Worm (Caenorhabditis elegans) whole organism, L2 larva: ENCODE results near the gene F54D5.17.

Experiments used
- C34F6.9 ChIP-seq: fragments of 150-350 bp; optimal IDR thresholded peaks from 2 replicates; lab custom pipeline; 2014; ENCODE audit warnings: missing biosample characterization, missing genetic modification characterization
- F13H6.1 ChIP-seq: sonication (generic microtip); optimal IDR thresholded peaks from 2 replicates; lab custom pipeline; 2016; ENCODE audit warnings: missing genetic modification characterization, missing compliant biosample characterization
- ZK546.5 ChIP-seq: sonication (generic microtip); optimal IDR thresholded peaks from 2 replicates; lab custom pipeline; 2017; ENCODE audit warnings: missing biosample characterization, missing genetic modification characterization
- alr-1 ChIP-seq: fragments of 150-350 bp; optimal IDR thresholded peaks from 2 replicates; lab custom pipeline; 2014; ENCODE audit warnings: missing biosample characterization, missing genetic modification characterization
- aly-2 ChIP-seq: fragments of 150-350 bp; optimal IDR thresholded peaks from 2 replicates; lab custom pipeline; 2014; ENCODE audit warnings: missing biosample characterization, missing genetic modification characterization
- ama-1 ChIP-seq: fragments of 150-350 bp; optimal IDR thresholded peaks from 2 replicates; lab custom pipeline; 2018; ENCODE audit warnings: inconsistent platforms
- blmp-1 ChIP-seq: sonication (generic microtip); optimal IDR thresholded peaks from 2 replicates; lab custom pipeline; 2017; ENCODE audit warnings: missing genetic modification characterization, mild to moderate bottlenecking, missing compliant biosample characterization, antibody characterized with exemption, moderate library complexity; ENCODE audit not compliant: insufficient read depth
- ceh-82 ChIP-seq: fragments of 150-350 bp; optimal IDR thresholded peaks from 2 replicates; lab custom pipeline; 2014; ENCODE audit warnings: missing biosample characterization, missing genetic modification characterization
- crh-2 ChIP-seq: sonication (generic microtip); optimal IDR thresholded peaks from 2 replicates; lab custom pipeline; 2017; ENCODE audit warnings: missing biosample characterization, missing genetic modification characterization
- egl-27 ChIP-seq: sonication (generic microtip); optimal IDR thresholded peaks from 3 replicates; lab custom pipeline; 2017; ENCODE audit warnings: missing biosample characterization, missing genetic modification reagents, missing genetic modification characterization
- elt-3 ChIP-seq: sonication (generic microtip); optimal IDR thresholded peaks from 2 replicates; lab custom pipeline; 2017; ENCODE audit warnings: missing biosample characterization, missing genetic modification characterization
- fos-1 ChIP-seq: fragments of 150-350 bp; optimal IDR thresholded peaks from 2 replicates; lab custom pipeline; 2014; ENCODE audit warnings: missing biosample characterization, missing genetic modification characterization
- gmeb-1 ChIP-seq: fragments of 150-350 bp; optimal IDR thresholded peaks from 2 replicates; lab custom pipeline; 2014; ENCODE audit warnings: missing biosample characterization, missing genetic modification characterization
- lin-11 ChIP-seq: fragments of 150-350 bp; sonication (generic microtip); optimal IDR thresholded peaks from 2 replicates; lab custom pipeline; 2014; ENCODE audit warnings: missing biosample characterization, missing genetic modification characterization, inconsistent platforms, mixed read lengths
- lsy-2 ChIP-seq, 2 experiments: fragments of 150-350 bp in 1 of 2; sonication (generic microtip) in 1 of 2; optimal IDR thresholded peaks; 2 replicates each; lab custom pipeline; 2014 to 2017; ENCODE audit warnings: missing biosample characterization in 2 of 2, missing genetic modification characterization in 2 of 2
- mbf-1 ChIP-seq: sonication (generic microtip); optimal IDR thresholded peaks from 2 replicates; lab custom pipeline; 2017; ENCODE audit warnings: missing biosample characterization, missing genetic modification characterization
- mdl-1 ChIP-seq, 2 experiments: fragments of 150-350 bp in 1 of 2; sonication (generic microtip) in 1 of 2; optimal IDR thresholded peaks; 2 replicates each; lab custom pipeline; 2017; ENCODE audit warnings: missing biosample characterization in 2 of 2, missing genetic modification characterization in 2 of 2
- nhr-10 ChIP-seq: sonication (generic microtip); optimal IDR thresholded peaks from 2 replicates; lab custom pipeline; 2017; ENCODE audit warnings: missing biosample characterization, missing genetic modification characterization
- nhr-11 ChIP-seq: fragments of 150-350 bp; optimal IDR thresholded peaks from 2 replicates; lab custom pipeline; 2014; ENCODE audit warnings: missing biosample characterization, missing genetic modification characterization
- nhr-12 ChIP-seq: fragments of 150-350 bp; optimal IDR thresholded peaks from 2 replicates; lab custom pipeline; 2014; ENCODE audit warnings: missing biosample characterization, missing genetic modification characterization
- nhr-129 ChIP-seq: fragments of 150-350 bp; optimal IDR thresholded peaks from 2 replicates; lab custom pipeline; 2014; ENCODE audit warnings: missing biosample characterization, missing genetic modification characterization
- nhr-21 ChIP-seq: fragments of 150-350 bp; optimal IDR thresholded peaks from 2 replicates; lab custom pipeline; 2014; ENCODE audit warnings: missing biosample characterization, missing genetic modification characterization
- nhr-23 ChIP-seq: fragments of 150-350 bp; optimal IDR thresholded peaks from 2 replicates; lab custom pipeline; 2014; ENCODE audit warnings: missing biosample characterization, missing genetic modification reagents, missing genetic modification characterization
- nhr-237 ChIP-seq: fragments of 150-350 bp; optimal IDR thresholded peaks from 2 replicates; lab custom pipeline; 2014; ENCODE audit warnings: missing biosample characterization, missing genetic modification characterization
- nhr-25 ChIP-seq: fragments of 150-350 bp; sonication (generic microtip); optimal IDR thresholded peaks from 3 replicates; lab custom pipeline; 2014; ENCODE audit warnings: missing biosample characterization, missing genetic modification characterization
- nhr-6 ChIP-seq: fragments of 150-350 bp; optimal IDR thresholded peaks from 2 replicates; lab custom pipeline; 2014; ENCODE audit warnings: missing biosample characterization, missing genetic modification characterization
- nhr-77 ChIP-seq: fragments of 150-350 bp; optimal IDR thresholded peaks from 2 replicates; lab custom pipeline; 2014; ENCODE audit warnings: missing biosample characterization, missing genetic modification characterization
- peb-1 ChIP-seq: fragments of 150-350 bp; optimal IDR thresholded peaks from 2 replicates; lab custom pipeline; 2014; ENCODE audit warnings: missing biosample characterization, missing genetic modification characterization
- skn-1 ChIP-seq: sonication (generic microtip); optimal IDR thresholded peaks from 2 replicates; lab custom pipeline; 2017; ENCODE audit warnings: missing biosample characterization, missing genetic modification characterization
- sma-3 ChIP-seq: sonication (generic microtip); optimal IDR thresholded peaks from 2 replicates; lab custom pipeline; 2016; ENCODE audit warnings: missing genetic modification reagents, missing genetic modification characterization, missing compliant biosample characterization
- sma-9 ChIP-seq, 2 experiments: fragments of 150-350 bp in 1 of 2; sonication (generic microtip) in 1 of 2; optimal IDR thresholded peaks; 2 replicates each; lab custom pipeline; 2014 to 2016; ENCODE audit warnings: missing genetic modification characterization in 2 of 2, mild to moderate bottlenecking in 1 of 2, missing biosample characterization in 1 of 2, missing compliant biosample characterization in 1 of 2, missing genetic modification reagents in 1 of 2, moderate library complexity in 1 of 2
- snpc-4 ChIP-seq: fragments of 150-350 bp; optimal IDR thresholded peaks from 2 replicates; lab custom pipeline; 2014; ENCODE audit warnings: missing biosample characterization, missing genetic modification characterization
- unc-55 ChIP-seq: fragments of 150-350 bp; sonication (generic microtip); optimal IDR thresholded peaks from 3 replicates; lab custom pipeline; 2014; ENCODE audit warnings: missing biosample characterization, missing genetic modification reagents, missing genetic modification characterization
- ztf-1 ChIP-seq: fragments of 200-800 bp; sonication (Bioruptor generic); conservative IDR thresholded peaks from 2 replicates; pipeline ENCODE4 v1.3.6; 2022; ENCODE audit warnings: missing genetic modification characterization, missing compliant biosample characterization
- ztf-11 ChIP-seq: sonication (generic microtip); optimal IDR thresholded peaks from 2 replicates; lab custom pipeline; 2017; ENCODE audit warnings: missing biosample characterization, missing genetic modification characterization
- ztf-4 ChIP-seq: fragments of 150-350 bp; optimal IDR thresholded peaks from 2 replicates; lab custom pipeline; 2014; ENCODE audit warnings: missing biosample characterization, missing genetic modification characterization

Gene F54D5.17

DNA sequence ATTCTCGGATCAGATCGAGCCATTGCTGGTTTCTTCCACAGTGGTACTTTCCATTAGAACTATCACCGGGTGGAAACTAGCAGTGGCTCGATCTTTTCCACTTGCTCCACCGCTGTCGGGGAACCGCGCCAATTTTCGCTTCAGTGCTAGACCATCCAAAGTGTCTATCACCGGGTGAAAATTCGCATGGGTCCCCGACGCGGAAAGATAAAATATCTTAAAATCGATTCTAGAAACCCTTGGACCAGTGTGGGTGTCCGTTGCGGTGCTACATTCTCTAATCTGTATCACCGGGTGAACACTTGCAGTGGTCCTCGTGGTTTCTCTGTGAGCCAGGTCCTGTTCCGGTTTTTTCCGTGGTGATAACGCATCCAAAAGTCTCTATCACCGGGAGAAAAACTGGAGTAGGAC, 18.8 kb upstream of the F54D5.17 start:
- TF ChIP-seq nhr-25 (tag; lab: Kevin White, UChicago) (no peak), elt-3 (tag; lab: Kevin White, UChicago) (no peak), nhr-12 (tag; lab: Kevin White, UChicago) (no peak), mdl-1 (tag; optimal IDR thresholded peaks at IDR 0.05; lab: Kevin White, UChicago) (no peak), ztf-4 (tag; lab: Kevin White, UChicago) (no peak), aly-2 (tag; lab: Kevin White, UChicago) (no peak)

- no peak for TF ChIP-seq nhr-6 (tag; lab: Kevin White, UChicago)
- TF ChIP-seq nhr-23 (tag; lab: Kevin White, UChicago) = no peak
- no peak for TF ChIP-seq nhr-12 (tag; lab: Kevin White, UChicago)
- no peak for TF ChIP-seq skn-1
- no peak for TF ChIP-seq sma-3
- TF ChIP-seq ceh-82 (tag; lab: Kevin White, UChicago) = no peak
- no peak for TF ChIP-seq nhr-237 (tag; lab: Kevin White, UChicago)
- no peak for TF ChIP-seq nhr-77
- no peak for TF ChIP-seq fos-1 (tag; lab: Kevin White, UChicago)
- TF ChIP-seq ztf-4 (tag; lab: Kevin White, UChicago) = no peak
Measured at ce11 chrII:11538741-11539140, 17.7 kb upstream of the F54D5.17 start, which contains the start of gene Y62F5A.9. Y62F5A.9 (minus strand) TSS chrII:11538841.

ce11 chrII:11542385-11542784, 14.1 kb upstream of the F54D5.17 start, which contains the start of gene gtf-2E2:
gtf-2E2 (minus strand) TSS chrII:11542495.
- peak; percentile 25 for TF ChIP-seq crh-2 (tag; lab: Kevin White, UChicago)
- no peak for TF ChIP-seq lin-11
- peak; percentile 66 for TF ChIP-seq C34F6.9
- peak in 1 of 2 experiments; percentile 39 for TF ChIP-seq lsy-2 (tag; optimal IDR thresholded peaks at IDR 0.05; lab: Kevin White, UChicago)
- peak; percentile 8 for TF ChIP-seq fos-1 (tag; lab: Kevin White, UChicago)
- no peak for TF ChIP-seq aly-2 (tag; lab: Kevin White, UChicago)
- no peak for TF ChIP-seq mbf-1
- TF ChIP-seq ztf-11 (tag; lab: Kevin White, UChicago) = no peak
- no peak for TF ChIP-seq nhr-23 (tag; lab: Kevin White, UChicago)
- TF ChIP-seq nhr-129 = peak; percentile 20
- TF ChIP-seq snpc-4 (tag; lab: Kevin White, UChicago) = no peak
- TF ChIP-seq gmeb-1 = no peak
- peak; percentile 11 for TF ChIP-seq ama-1
- TF ChIP-seq nhr-25 (tag; lab: Kevin White, UChicago) = no peak
- TF ChIP-seq nhr-21 = no peak
- TF ChIP-seq nhr-11 (tag; lab: Kevin White, UChicago) = no peak
- TF ChIP-seq nhr-237 (tag; lab: Kevin White, UChicago) = no peak
- peak; percentile 33 for TF ChIP-seq unc-55 (GFP tag; lab: Kevin White, UChicago)
- no peak for TF ChIP-seq peb-1
- TF ChIP-seq, all 48 proteins: peak for 7

DNA sequence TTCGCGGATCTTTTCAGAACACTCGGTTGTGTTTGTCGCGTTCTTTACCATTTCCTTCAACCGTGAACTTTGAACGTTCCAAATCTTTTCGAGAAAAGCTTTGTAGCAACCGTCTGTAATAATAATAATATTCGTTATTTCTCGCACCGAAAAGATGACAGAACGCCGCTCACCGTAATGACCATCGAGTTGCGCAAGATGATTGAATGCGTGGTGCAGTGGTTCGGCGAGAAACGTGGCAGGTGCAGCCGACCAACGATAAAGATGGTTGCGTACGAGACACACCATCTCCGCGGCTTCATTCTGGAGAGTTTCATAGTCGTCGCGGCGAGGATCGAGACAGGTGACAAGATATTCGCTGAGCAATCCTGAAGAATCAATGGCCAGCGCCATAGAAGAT, 13.5 kb upstream of the F54D5.17 start:
- TF ChIP-seq aly-2 (tag; lab: Kevin White, UChicago) (no peak), blmp-1 (tag; lab: Kevin White, UChicago) (no peak), elt-3 (tag; lab: Kevin White, UChicago) (no peak), nhr-237 (tag; lab: Kevin White, UChicago) (no peak), peb-1 (no peak), ztf-1 (no peak), nhr-10 (no peak), ama-1 (no peak), ZK546.5 (tag; lab: Kevin White, UChicago) (no peak), gmeb-1 (no peak), alr-1 (no peak), lsy-2 (tag; optimal IDR thresholded peaks at IDR 0.05; lab: Kevin White, UChicago) (no peak), egl-27 (tag; lab: Kevin White, UChicago) (no peak), F13H6.1 (tag; lab: Kevin White, UChicago) (no peak), sma-9 (GFP tag; optimal IDR thresholded peaks at IDR 0.05; lab: Kevin White, UChicago) (no peak), sma-9 (tag; optimal IDR thresholded peaks at IDR 0.05; lab: Kevin White, UChicago) (no peak), nhr-23 (tag; lab: Kevin White, UChicago) (no peak)
- TF ChIP-seq, all 48 proteins: peak for 0
